Worm (Caenorhabditis elegans): Measurements from ENCODE around the gene Y52E8A.1.

The Y52E8A.1 gene

DNA sequence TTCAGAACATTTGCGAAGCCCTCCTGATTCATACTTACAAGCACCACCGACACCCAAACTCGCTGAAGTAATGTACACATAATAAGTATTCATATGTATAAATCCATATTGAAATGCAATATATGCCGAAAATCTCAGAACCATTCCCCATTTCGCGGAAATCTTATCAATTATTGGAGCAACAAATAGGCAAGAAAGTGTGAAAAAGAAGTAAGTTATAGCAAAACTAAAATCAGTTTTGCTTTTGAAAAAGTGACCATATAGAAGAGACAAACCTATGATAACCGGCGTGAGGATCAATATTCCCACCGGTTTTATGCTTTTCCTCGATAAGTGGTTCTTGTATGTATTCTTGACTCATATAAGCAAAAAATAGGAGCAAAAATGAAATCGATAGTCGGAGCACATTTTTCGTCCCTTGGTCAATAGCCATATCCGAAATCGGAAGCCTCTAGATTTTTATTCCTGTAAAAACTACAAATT is 2.3 kb upstream of the Y52E8A.1 start, which contains the start of gene Y52E8A.6:
Gene Y52E8A.6, minus strand, starts transcription at position 433 of the 483 bp plus-strand sequence.
- no peak for TF ChIP-seq egl-27 (tag; optimal IDR thresholded peaks at IDR 0.05)
- TF ChIP-seq ceh-82 (tag; optimal IDR thresholded peaks at IDR 0.05), result no peak

DNA sequence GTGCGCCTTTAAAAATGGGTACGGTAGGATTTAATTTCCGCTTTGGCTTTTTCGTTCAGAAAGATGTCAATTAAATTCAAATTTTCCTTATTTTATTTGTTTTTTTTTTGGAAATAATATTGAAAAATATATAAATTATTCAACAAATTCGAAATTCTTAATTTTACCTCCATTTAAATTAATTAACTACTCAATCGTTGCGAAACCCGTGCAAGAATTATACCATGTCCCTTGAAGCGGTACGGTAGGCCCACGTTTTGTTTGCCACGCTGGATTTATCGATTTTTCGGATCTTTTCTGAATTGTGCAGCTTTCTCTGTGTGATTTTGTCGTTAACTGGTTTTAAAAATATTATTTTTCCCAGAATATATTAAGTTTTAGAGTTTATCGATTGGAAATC is 1.4 kb upstream of the Y52E8A.1 start, which contains the start of gene Y52E8A.2:
Gene Y52E8A.2, plus strand, starts transcription at position 382 of the 400 bp plus-strand sequence.
- TF ChIP-seq ceh-82 (tag; optimal IDR thresholded peaks at IDR 0.05), result no peak
- TF ChIP-seq hmg-11 (tag; optimal IDR thresholded peaks at IDR 0.05), result no peak
- no peak for TF ChIP-seq lsy-12 (tag; optimal IDR thresholded peaks at IDR 0.05)
- TF ChIP-seq ceh-9 (tag; optimal IDR thresholded peaks at IDR 0.05), result no peak
- no peak for TF ChIP-seq daf-12 (tag; optimal IDR thresholded peaks at IDR 0.05)
- no peak for TF ChIP-seq eor-1 (tag; optimal IDR thresholded peaks at IDR 0.05)
- no peak for TF ChIP-seq ceh-28 (tag; optimal IDR thresholded peaks at IDR 0.05)
- TF ChIP-seq unc-39 (tag; optimal IDR thresholded peaks at IDR 0.05), result no peak
- TF ChIP-seq zag-1 (tag; optimal IDR thresholded peaks at IDR 0.05), result no peak
- TF ChIP-seq nfya-1 (tag; optimal IDR thresholded peaks at IDR 0.05; ENCODE audit: insufficient read depth), result no peak
- TF ChIP-seq lin-15B (tag; optimal IDR thresholded peaks at IDR 0.05), result no peak
- TF ChIP-seq unc-62 (GFP tag; optimal IDR thresholded peaks at IDR 0.05), result no peak
- no peak for TF ChIP-seq ZK546.5 (tag; optimal IDR thresholded peaks at IDR 0.05)
- TF ChIP-seq nhr-77 (tag; optimal IDR thresholded peaks at IDR 0.05), result no peak
- TF ChIP-seq skn-1 (tag; optimal IDR thresholded peaks at IDR 0.05), result no peak
- no peak for TF ChIP-seq pha-4 (tag; optimal IDR thresholded peaks at IDR 0.05)
- TF ChIP-seq nhr-237 (tag; optimal IDR thresholded peaks at IDR 0.05), result no peak
- TF ChIP-seq aly-2 (tag; optimal IDR thresholded peaks at IDR 0.05), result no peak
- TF ChIP-seq fkh-10 (GFP tag; optimal IDR thresholded peaks at IDR 0.05), result no peak
- TF ChIP-seq egl-5 (tag; optimal IDR thresholded peaks at IDR 0.05), result no peak

DNA sequence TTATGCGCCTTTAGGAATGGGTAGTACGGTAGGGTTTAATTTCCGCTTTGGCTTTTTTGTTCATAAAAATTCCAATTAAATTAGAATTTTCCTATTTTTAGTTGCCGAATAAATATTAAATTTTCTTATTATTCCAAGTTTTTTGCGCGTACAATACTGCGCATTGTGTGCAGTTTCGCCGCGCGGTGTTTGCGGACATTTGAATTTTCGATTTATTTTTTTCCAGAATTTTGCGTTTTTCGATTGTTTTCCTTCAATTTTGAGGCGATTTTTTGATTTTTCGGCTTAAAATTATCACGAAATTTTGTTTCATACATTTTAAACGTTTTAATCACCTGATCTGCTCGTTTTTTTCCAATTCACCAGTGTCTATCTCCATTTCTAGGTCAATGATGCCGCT is 1.0 kb downstream of the Y52E8A.1 start, which contains the start of gene H20J04.6:
Gene H20J04.6, plus strand, starts transcription at position 386 of the 400 bp plus-strand sequence.
- TF ChIP-seq ceh-82 (tag; optimal IDR thresholded peaks at IDR 0.05), result no peak
- TF ChIP-seq unc-62 (GFP tag; optimal IDR thresholded peaks at IDR 0.05), result no peak
- no peak for TF ChIP-seq ama-1 (optimal IDR thresholded peaks at IDR 0.05)
- TF ChIP-seq nhr-23 (tag; optimal IDR thresholded peaks at IDR 0.05), result peak; percentile 9
- TF ChIP-seq hmg-11 (tag; optimal IDR thresholded peaks at IDR 0.05), result peak; percentile 85
- TF ChIP-seq mml-1 (tag; optimal IDR thresholded peaks at IDR 0.05), result no peak
- TF ChIP-seq ceh-28 (tag; optimal IDR thresholded peaks at IDR 0.05), result no peak
- no peak for TF ChIP-seq lin-15B (tag; optimal IDR thresholded peaks at IDR 0.05)
- TF ChIP-seq fkh-10 (GFP tag; optimal IDR thresholded peaks at IDR 0.05), result no peak
- TF ChIP-seq nfya-1 (tag; optimal IDR thresholded peaks at IDR 0.05; ENCODE audit: insufficient read depth), result peak; percentile 43
- no peak for TF ChIP-seq zag-1 (tag; optimal IDR thresholded peaks at IDR 0.05)
- no peak for TF ChIP-seq egl-27 (tag; optimal IDR thresholded peaks at IDR 0.05)
- TF ChIP-seq eor-1 (tag; optimal IDR thresholded peaks at IDR 0.05), result no peak
- no peak for TF ChIP-seq elt-3 (tag; optimal IDR thresholded peaks at IDR 0.05)
- TF ChIP-seq egl-5 (tag; optimal IDR thresholded peaks at IDR 0.05), result no peak
- TF ChIP-seq nhr-25 (tag; optimal IDR thresholded peaks at IDR 0.05), result no peak
- no peak for TF ChIP-seq snpc-4 (tag; optimal IDR thresholded peaks at IDR 0.05)
- no peak for TF ChIP-seq lin-39 (tag; optimal IDR thresholded peaks at IDR 0.05)
- no peak for TF ChIP-seq fos-1 (tag; optimal IDR thresholded peaks at IDR 0.05)
- TF ChIP-seq mdl-1 (tag; optimal IDR thresholded peaks at IDR 0.05), result no peak
- TF ChIP-seq ceh-9 (tag; optimal IDR thresholded peaks at IDR 0.05), result no peak
- no peak for TF ChIP-seq ZK546.5 (tag; optimal IDR thresholded peaks at IDR 0.05)
- no peak for TF ChIP-seq pqm-1 (tag; optimal IDR thresholded peaks at IDR 0.05)
- TF ChIP-seq aly-2 (tag; optimal IDR thresholded peaks at IDR 0.05), result no peak
- no peak for TF ChIP-seq nhr-11 (tag; optimal IDR thresholded peaks at IDR 0.05)
- no peak for TF ChIP-seq fkh-2 (tag; optimal IDR thresholded peaks at IDR 0.05)
- TF ChIP-seq nhr-77 (tag; optimal IDR thresholded peaks at IDR 0.05), result no peak
- TF ChIP-seq pha-4 (tag; optimal IDR thresholded peaks at IDR 0.05), result peak; percentile 63
- TF ChIP-seq sea-2 (GFP tag; optimal IDR thresholded peaks at IDR 0.05), result no peak
- no peak for TF ChIP-seq ztf-11 (tag; optimal IDR thresholded peaks at IDR 0.05)
- no peak for TF ChIP-seq nhr-12 (tag; optimal IDR thresholded peaks at IDR 0.05)
- no peak for TF ChIP-seq nhr-76 (tag; optimal IDR thresholded peaks at IDR 0.05)
- no peak for TF ChIP-seq lsy-12 (tag; optimal IDR thresholded peaks at IDR 0.05)
- no peak for TF ChIP-seq elt-2 (tag; optimal IDR thresholded peaks at IDR 0.05)

Measured in whole organism, L3 larva.